Worm (Caenorhabditis elegans): Measurements from ENCODE around the gene pie-1.

Gene pie-1

DNA sequence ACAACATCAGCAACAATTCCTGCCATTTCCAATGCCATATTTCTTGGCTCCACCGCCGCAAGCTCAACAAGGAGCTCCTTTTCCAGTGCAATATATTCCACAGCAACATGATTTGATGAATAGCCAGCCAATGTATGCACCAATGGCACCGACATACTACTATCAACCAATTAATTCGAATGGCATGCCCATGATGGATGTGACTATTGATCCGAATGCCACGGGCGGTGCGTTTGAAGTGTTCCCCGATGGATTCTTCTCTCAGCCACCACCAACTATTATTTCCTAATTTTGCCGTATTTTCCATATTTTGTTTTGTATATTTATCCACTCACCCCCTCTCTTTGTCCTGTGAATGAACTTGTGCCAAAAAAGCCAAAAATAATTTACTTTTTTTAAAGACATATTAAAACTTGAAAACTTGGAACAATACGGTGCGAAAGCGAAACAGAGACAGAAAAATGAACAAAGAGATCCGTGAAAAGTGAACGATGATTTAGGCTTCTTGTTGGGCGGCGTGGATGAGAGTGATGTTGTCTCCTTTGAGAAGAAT, 2.2 kb downstream of the pie-1 start (continued):
- no peak for TF ChIP-seq ceh-27 (GFP tag; optimal IDR thresholded peaks at IDR 0.05)
- TF ChIP-seq ets-4 (GFP tag; optimal IDR thresholded peaks at IDR 0.05) = no peak
- no peak for TF ChIP-seq Y67H2A.10 (GFP tag; conservative IDR thresholded peaks at IDR 0.05)
- TF ChIP-seq attf-6 (GFP tag; IDR thresholded peaks at IDR 0.05) = no peak
- TF ChIP-seq zim-3 (tag; optimal IDR thresholded peaks at IDR 0.05) = peak; percentile 28
- TF ChIP-seq F22D6.2 (tag; optimal IDR thresholded peaks at IDR 0.05) = no peak
- peak; percentile 69 for TF ChIP-seq B0336.3 (GFP tag; IDR thresholded peaks at IDR 0.05)
- TF ChIP-seq egl-18 (GFP tag; IDR thresholded peaks at IDR 0.05) = no peak
- peak; percentile 13 for TF ChIP-seq F10E7.11 (tag; optimal IDR thresholded peaks at IDR 0.05)
- peak; percentile 4 for TF ChIP-seq unc-130 (GFP tag; optimal IDR thresholded peaks at IDR 0.05)
- TF ChIP-seq ceh-58 (GFP tag; IDR thresholded peaks at IDR 0.05) = 0 out of 2 replicates have a peak, but pooled peaks have one; percentile 54
- peak; percentile 24 for TF ChIP-seq die-1 (tag; optimal IDR thresholded peaks at IDR 0.05)
- TF ChIP-seq madf-10 (tag; optimal IDR thresholded peaks at IDR 0.05) = no peak
- TF ChIP-seq nhr-90 (tag; optimal IDR thresholded peaks at IDR 0.05) = no peak
- no peak for TF ChIP-seq rcor-1 (GFP tag; IDR thresholded peaks at IDR 0.05)
- TF ChIP-seq B0019.2 (GFP tag; conservative IDR thresholded peaks at IDR 0.05) = no peak
- no peak for TF ChIP-seq zfh-2 (GFP tag; conservative IDR thresholded peaks at IDR 0.05)
- no peak for TF ChIP-seq ztf-6 (GFP tag; IDR thresholded peaks at IDR 0.05)
- no peak for TF ChIP-seq cebp-2 (GFP tag; IDR thresholded peaks at IDR 0.05)
- peak; percentile 42 for TF ChIP-seq lin-54 (GFP tag; optimal IDR thresholded peaks at IDR 0.05)
- TF ChIP-seq madf-6 (GFP tag; IDR thresholded peaks at IDR 0.05) = peak; percentile 62

DNA sequence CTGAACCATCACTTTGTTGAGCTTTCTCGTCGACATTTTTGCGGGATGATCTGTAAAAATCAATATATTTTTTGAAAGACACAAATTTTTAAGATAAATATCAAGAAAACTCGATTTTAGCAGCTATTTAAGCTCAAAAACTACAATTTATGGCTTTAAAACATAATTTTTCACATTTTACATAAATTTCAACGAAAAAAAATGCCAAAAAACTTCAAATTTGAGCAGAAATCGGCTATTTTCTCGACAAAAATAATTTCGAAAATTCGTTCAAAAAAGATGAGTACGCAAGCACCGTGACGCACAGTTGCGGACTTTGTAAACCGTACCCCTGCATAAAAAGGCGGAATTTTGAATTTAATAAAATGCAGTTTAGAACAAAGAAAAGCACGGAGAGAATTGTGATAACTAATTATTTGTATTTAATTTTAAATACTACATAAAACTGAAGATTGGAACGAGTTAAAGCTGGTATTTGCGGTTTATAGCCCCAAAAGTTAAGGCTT, 2.9 kb downstream of the pie-1 start, which contains the start of gene snr-6:
snr-6 (minus strand) TSS at position 51 of the 506 bp plus-strand sequence.
- TF ChIP-seq dpl-1 (GFP tag; optimal IDR thresholded peaks at IDR 0.05) (peak; percentile 90), ceh-100 (GFP tag; IDR thresholded peaks at IDR 0.05) (no peak), F23B12.7 (tag; optimal IDR thresholded peaks at IDR 0.05; ENCODE audit: insufficient read depth) (peak; percentile 41), hrde-1 (tag; optimal IDR thresholded peaks at IDR 0.05; ENCODE audit: borderline replicate concordance) (no peak), lsy-27 (tag; optimal IDR thresholded peaks at IDR 0.05; ENCODE audit: borderline replicate concordance, insufficient read depth) (no peak), sptf-2 (GFP tag; optimal IDR thresholded peaks at IDR 0.05) (no peak), lin-54 (GFP tag; optimal IDR thresholded peaks at IDR 0.05) (peak; percentile 92), D2030.7 (GFP tag; IDR thresholded peaks at IDR 0.05) (peak; percentile 39; the same call in 1 of the 2 replicates), cebp-1 (GFP tag; IDR thresholded peaks at IDR 0.05) (no peak), cebp-1 (tag; optimal IDR thresholded peaks at IDR 0.05) (no peak), athp-1 (tag; optimal IDR thresholded peaks at IDR 0.05) (no peak), lsl-1 (GFP tag; optimal IDR thresholded peaks at IDR 0.05) (peak; percentile 83), F49E8.2 (tag; optimal IDR thresholded peaks at IDR 0.05; ENCODE audit: insufficient read depth) (peak; percentile 11), die-1 (tag; optimal IDR thresholded peaks at IDR 0.05) (no peak), ceh-27 (GFP tag; optimal IDR thresholded peaks at IDR 0.05) (peak; percentile 17), Y53G8AR.9 (GFP tag; conservative IDR thresholded peaks at IDR 0.05) (no peak), hmg-20 (GFP tag; IDR thresholded peaks at IDR 0.05) (no peak), F52B5.7 (tag; optimal IDR thresholded peaks at IDR 0.05) (no peak), ets-4 (GFP tag; optimal IDR thresholded peaks at IDR 0.05) (no peak), F33H1.4 (GFP tag; IDR thresholded peaks at IDR 0.05) (peak; percentile 39), Y79H2A.3 (GFP tag; conservative IDR thresholded peaks at IDR 0.05) (no peak), rpc-1 (optimal IDR thresholded peaks at IDR 0.05) (peak; percentile 10), rpc-1 (tag; optimal IDR thresholded peaks at IDR 0.05) (no peak), nfyb-1 (GFP tag; IDR thresholded peaks at IDR 0.05) (no peak), nhr-120 (GFP tag; IDR thresholded peaks at IDR 0.05) (no peak), lag-1 (GFP tag; IDR thresholded peaks at IDR 0.05) (no peak), F57C9.4 (tag; optimal IDR thresholded peaks at IDR 0.05) (no peak), F55B11.4 (tag; optimal IDR thresholded peaks at IDR 0.05; ENCODE audit: borderline replicate concordance, insufficient read depth) (no peak), attf-5 (GFP tag; optimal IDR thresholded peaks at IDR 0.05) (peak; percentile 17), ccch-3 (GFP tag; optimal IDR thresholded peaks at IDR 0.05) (no peak), atf-7 (tag; optimal IDR thresholded peaks at IDR 0.05) (no peak)
